Worm (Caenorhabditis elegans) whole organism, young adult: Measurements from ENCODE around the gene F59G1.4.

Experiments
- B0019.2 ChIP-seq: fragments of 200-800 bp; sonication (Bioruptor generic); conservative IDR thresholded peaks from 2 replicates; pipeline ENCODE4 v1.3.6; 2022; ENCODE audit warnings: missing genetic modification reagents, missing genetic modification characterization, missing compliant biosample characterization
- B0261.1 ChIP-seq: sonication (generic microtip); optimal IDR thresholded peaks from 2 replicates; lab custom pipeline; 2016; ENCODE audit warnings: mild to moderate bottlenecking, missing genetic modification characterization, moderate library complexity, missing compliant biosample characterization
- C06A6.2 ChIP-seq: fragments of 200-800 bp; sonication (Bioruptor generic); conservative IDR thresholded peaks from 2 replicates; pipeline ENCODE4 v1.3.6; 2022; ENCODE audit warnings: missing genetic modification characterization, missing compliant biosample characterization
- F23B12.7 ChIP-seq: sonication (generic microtip); optimal IDR thresholded peaks from 2 replicates; lab custom pipeline; 2017; ENCODE audit warnings: missing genetic modification characterization, mild to moderate bottlenecking, missing compliant biosample characterization, antibody characterized with exemption, moderate library complexity; ENCODE audit not compliant: insufficient read depth
- F33H1.4 ChIP-seq: fragments of 200-800 bp; sonication (Bioruptor generic); IDR thresholded peaks from 2 replicates; pipeline ENCODE4 v1.3.6; 2022; ENCODE audit warnings: missing genetic modification reagents, missing genetic modification characterization, missing compliant biosample characterization
- F49E8.2 ChIP-seq: sonication (generic microtip); optimal IDR thresholded peaks from 3 replicates; lab custom pipeline; 2017; ENCODE audit warnings: missing genetic modification characterization, mild to moderate bottlenecking, missing compliant biosample characterization, antibody characterized with exemption, moderate library complexity; ENCODE audit not compliant: insufficient read depth
- Y53G8AR.9 ChIP-seq: fragments of 200-800 bp; sonication (Bioruptor generic); conservative IDR thresholded peaks from 2 replicates; pipeline ENCODE4 v1.3.6; 2022; ENCODE audit warnings: missing genetic modification reagents, missing genetic modification characterization, missing compliant biosample characterization
- akir-1 ChIP-seq: fragments of 200-800 bp; sonication (Bioruptor generic); optimal IDR thresholded peaks from 2 replicates; lab custom pipeline; 2018; ENCODE audit warnings: mild to moderate bottlenecking, missing genetic modification characterization, moderate library complexity, missing compliant biosample characterization
- aptf-2 ChIP-seq: fragments of 200-800 bp; sonication (Bioruptor generic); conservative IDR thresholded peaks from 2 replicates; pipeline ENCODE4 v1.3.6; 2022; ENCODE audit warnings: missing genetic modification reagents, missing genetic modification characterization, missing compliant biosample characterization
- attf-5 ChIP-seq: fragments of 200-800 bp; sonication (Bioruptor generic); optimal IDR thresholded peaks from 2 replicates; lab custom pipeline; 2018; ENCODE audit warnings: mild to moderate bottlenecking, missing genetic modification characterization, missing compliant biosample characterization
- attf-6 ChIP-seq: fragments of 200-800 bp; sonication (Bioruptor generic); IDR thresholded peaks from 2 replicates; pipeline ENCODE4 v1.3.6; 2022; ENCODE audit warnings: missing genetic modification reagents, missing genetic modification characterization, missing compliant biosample characterization
- bed-2 ChIP-seq: fragments of 200-800 bp; sonication (Bioruptor generic); IDR thresholded peaks from 2 replicates; pipeline ENCODE4 v1.3.6; 2022; ENCODE audit warnings: missing genetic modification reagents, missing genetic modification characterization, missing compliant biosample characterization
- ccch-3 ChIP-seq: fragments of 200-800 bp; sonication (Bioruptor generic); optimal IDR thresholded peaks from 2 replicates; lab custom pipeline; 2018; ENCODE audit warnings: mild to moderate bottlenecking, missing genetic modification characterization, missing compliant biosample characterization
- cebp-1 ChIP-seq, 2 experiments: fragments of 200-800 bp in 1 of 2; sonication (Bioruptor generic) in 1 of 2; sonication (generic microtip) in 1 of 2; IDR thresholded peaks in 1 of 2; optimal IDR thresholded peaks in 1 of 2; 2 replicates each; pipeline versions ENCODE4 v1.3.6 to Lab custom; 2017 to 2022; ENCODE audit warnings: missing compliant biosample characterization in 2 of 2, missing genetic modification characterization in 2 of 2, mild to moderate bottlenecking in 1 of 2, missing genetic modification reagents in 1 of 2, moderate library complexity in 1 of 2
- cebp-2 ChIP-seq: fragments of 200-800 bp; sonication (Bioruptor generic); IDR thresholded peaks from 2 replicates; pipeline ENCODE4 v1.3.6; 2022; ENCODE audit warnings: missing genetic modification characterization, missing compliant biosample characterization
- ceh-100 ChIP-seq: fragments of 200-800 bp; sonication (Bioruptor generic); IDR thresholded peaks from 2 replicates; pipeline ENCODE4 v1.3.6; 2022; ENCODE audit warnings: missing genetic modification reagents, missing genetic modification characterization, missing compliant biosample characterization
- ceh-79 ChIP-seq: sonication (generic microtip); optimal IDR thresholded peaks from 2 replicates; lab custom pipeline; 2017; ENCODE audit warnings: mild to moderate bottlenecking, missing genetic modification characterization, missing compliant biosample characterization
- ceh-91 ChIP-seq: fragments of 200-800 bp; sonication (Bioruptor generic); IDR thresholded peaks from 2 replicates; pipeline ENCODE4 v1.3.6; 2022; ENCODE audit warnings: missing genetic modification reagents, missing genetic modification characterization, missing compliant biosample characterization
- dox-1 ChIP-seq: fragments of 200-800 bp; sonication (Bioruptor generic); IDR thresholded peaks from 2 replicates; pipeline ENCODE4 v1.3.6; 2022; ENCODE audit warnings: missing genetic modification reagents, missing genetic modification characterization, missing compliant biosample characterization
- dpl-1 ChIP-seq: fragments of 150-350 bp; optimal IDR thresholded peaks from 2 replicates; lab custom pipeline; 2014; ENCODE audit warnings: missing biosample characterization, missing genetic modification reagents, missing genetic modification characterization
- efl-1 ChIP-seq: fragments of 150-350 bp; optimal IDR thresholded peaks from 2 replicates; lab custom pipeline; 2014; ENCODE audit warnings: missing biosample characterization, missing genetic modification reagents, missing genetic modification characterization
- fkh-3 ChIP-seq: sonication (generic microtip); optimal IDR thresholded peaks from 2 replicates; lab custom pipeline; 2016; ENCODE audit warnings: mild to moderate bottlenecking, missing genetic modification characterization, missing compliant biosample characterization
- hsf-1 ChIP-seq: fragments of 200-800 bp; sonication (Bioruptor generic); IDR thresholded peaks from 2 replicates; pipeline ENCODE4 v1.3.6; 2022; ENCODE audit warnings: missing genetic modification reagents, missing genetic modification characterization, missing compliant biosample characterization
- let-526 ChIP-seq: fragments of 200-800 bp; sonication (Bioruptor generic); IDR thresholded peaks from 2 replicates; pipeline ENCODE4 v1.3.6; 2022; ENCODE audit warnings: missing genetic modification reagents, missing genetic modification characterization, missing compliant biosample characterization
- lin-54 ChIP-seq: fragments of 200-800 bp; sonication (Bioruptor generic); optimal IDR thresholded peaks from 2 replicates; lab custom pipeline; 2018; ENCODE audit warnings: mild to moderate bottlenecking, missing genetic modification characterization, missing compliant biosample characterization
- lir-1 ChIP-seq: fragments of 200-800 bp; sonication (Bioruptor generic); conservative IDR thresholded peaks from 2 replicates; pipeline ENCODE4 v1.3.6; 2022; ENCODE audit warnings: missing genetic modification reagents, missing genetic modification characterization, missing compliant biosample characterization
- lsl-1 ChIP-seq: fragments of 200-800 bp; sonication (Bioruptor generic); optimal IDR thresholded peaks from 2 replicates; lab custom pipeline; 2018; ENCODE audit warnings: mild to moderate bottlenecking, missing genetic modification characterization, moderate library complexity, missing compliant biosample characterization
- lsy-27 ChIP-seq: sonication (generic microtip); optimal IDR thresholded peaks from 2 replicates; lab custom pipeline; 2017; ENCODE audit warnings: missing genetic modification characterization, mild to moderate bottlenecking, missing compliant biosample characterization, antibody characterized with exemption, missing genotype, borderline replicate concordance; ENCODE audit not compliant: insufficient read depth
- madf-3 ChIP-seq: fragments of 200-800 bp; sonication (Bioruptor generic); IDR thresholded peaks from 2 replicates; pipeline ENCODE4 v1.3.6; 2022; ENCODE audit warnings: missing genetic modification reagents, missing genetic modification characterization, missing compliant biosample characterization
- madf-6 ChIP-seq: fragments of 200-800 bp; sonication (Bioruptor generic); IDR thresholded peaks from 2 replicates; pipeline ENCODE4 v1.3.6; 2022; ENCODE audit warnings: missing genetic modification reagents, missing genetic modification characterization, missing compliant biosample characterization
- madf-8 ChIP-seq: fragments of 200-800 bp; sonication (Bioruptor generic); conservative IDR thresholded peaks from 2 replicates; pipeline ENCODE4 v1.3.6; 2022; ENCODE audit warnings: missing genetic modification reagents, missing genetic modification characterization, missing compliant biosample characterization
- mcd-1 ChIP-seq: fragments of 200-800 bp; sonication (Bioruptor generic); IDR thresholded peaks from 2 replicates; pipeline ENCODE4 v1.3.6; 2022; ENCODE audit warnings: missing genetic modification reagents, missing genetic modification characterization, missing compliant biosample characterization
- mel-28 ChIP-seq: sonication (generic microtip); optimal IDR thresholded peaks from 2 replicates; lab custom pipeline; 2016; ENCODE audit warnings: borderline replicate concordance, mild to moderate bottlenecking, missing genetic modification characterization, missing compliant biosample characterization
- nhr-80 ChIP-seq: sonication (generic microtip); optimal IDR thresholded peaks from 2 replicates; lab custom pipeline; 2016; ENCODE audit warnings: missing genetic modification characterization, missing compliant biosample characterization
- repo-1 ChIP-seq: sonication (generic microtip); optimal IDR thresholded peaks from 2 replicates; lab custom pipeline; 2017; ENCODE audit warnings: mild to moderate bottlenecking, missing genetic modification characterization, missing compliant biosample characterization
- rpc-1 ChIP-seq, 2 experiments: fragments of 150-350 bp in 1 of 2; sonication (generic microtip) in 1 of 2; optimal IDR thresholded peaks; 2 replicates each; lab custom pipeline; 2014 to 2018; ENCODE audit warnings: missing biosample characterization in 1 of 2, missing genetic modification characterization in 1 of 2, missing genetic modification reagents in 1 of 2, missing genotype in 1 of 2
- sptf-2 ChIP-seq: fragments of 200-800 bp; sonication (Bioruptor generic); optimal IDR thresholded peaks from 2 replicates; lab custom pipeline; 2018; ENCODE audit warnings: mild to moderate bottlenecking, missing genetic modification characterization, missing compliant biosample characterization
- unc-62 ChIP-seq: fragments of 150-350 bp; optimal IDR thresholded peaks from 2 replicates; lab custom pipeline; 2014; ENCODE audit warnings: missing biosample characterization, missing genetic modification reagents, missing genetic modification characterization
- xnd-1 ChIP-seq: sonication (generic microtip); optimal IDR thresholded peaks from 2 replicates; lab custom pipeline; 2016; ENCODE audit warnings: missing genotype, missing genetic modification reagents, missing genetic modification characterization, missing compliant biosample characterization
- zfh-2 ChIP-seq: fragments of 200-800 bp; sonication (Bioruptor generic); conservative IDR thresholded peaks from 2 replicates; pipeline ENCODE4 v1.3.6; 2022; ENCODE audit warnings: missing genetic modification reagents, missing genetic modification characterization, missing compliant biosample characterization
- zim-3 ChIP-seq: sonication (generic microtip); optimal IDR thresholded peaks from 2 replicates; lab custom pipeline; 2017; ENCODE audit warnings: mild to moderate bottlenecking, missing genetic modification characterization, moderate library complexity, missing compliant biosample characterization
- ztf-28 ChIP-seq: fragments of 200-800 bp; sonication (Bioruptor generic); IDR thresholded peaks from 2 replicates; pipeline ENCODE4 v1.3.6; 2022; ENCODE audit warnings: missing genetic modification reagents, missing genetic modification characterization, missing compliant biosample characterization

Gene F59G1.4

DNA sequence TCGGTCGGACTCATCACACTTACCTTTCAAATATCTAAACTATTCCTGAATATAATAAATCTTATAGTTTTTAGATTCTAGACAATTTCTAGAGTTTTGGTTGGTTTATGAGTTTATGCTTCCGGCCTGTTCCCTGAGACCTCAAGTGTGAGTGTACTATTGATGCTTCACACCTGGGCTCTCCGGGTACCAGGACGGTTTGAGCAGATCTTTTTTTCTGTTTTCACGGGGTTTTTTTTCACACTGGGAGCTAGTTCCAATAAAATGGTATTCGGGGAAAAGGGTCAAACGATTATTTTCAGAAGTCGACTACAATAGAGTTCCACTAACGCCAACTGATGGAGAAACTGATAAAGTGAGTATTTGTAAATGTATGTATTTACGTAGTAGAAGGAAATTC is 6.2 kb downstream of the F59G1.4 start:
- no peak for TF ChIP-seq let-526 (GFP tag; lab: Robert Waterston, UW)
- TF ChIP-seq ceh-79 (tag; lab: Kevin White, UChicago) = no peak
- no peak for TF ChIP-seq cebp-2 (GFP tag; lab: Robert Waterston, UW)
- no peak for TF ChIP-seq hsf-1
- no peak for TF ChIP-seq fkh-3
- TF ChIP-seq nhr-80 (tag; lab: Kevin White, UChicago) = no peak
- TF ChIP-seq B0261.1 = no peak
- TF ChIP-seq F49E8.2 (tag; lab: Kevin White, UChicago) = no peak
- TF ChIP-seq lsy-27 = no peak
- TF ChIP-seq ccch-3 (GFP tag; lab: Kevin White, UChicago) = no peak
- TF ChIP-seq F33H1.4 (GFP tag; lab: Robert Waterston, UW) = no peak
- no peak for TF ChIP-seq Y53G8AR.9

- TF ChIP-seq zfh-2 (GFP tag; lab: Robert Waterston, UW) = no peak
- no peak for TF ChIP-seq lir-1 (GFP tag; lab: Robert Waterston, UW)
- TF ChIP-seq ztf-28 (GFP tag; lab: Robert Waterston, UW) = no peak
- no peak for TF ChIP-seq attf-6
- TF ChIP-seq mel-28 = no peak
- TF ChIP-seq, all 124 proteins: peak for 0
Measured at ce11 chrII:5904252-5904651, 8.3 kb downstream of the F59G1.4 start, which contains the start of gene tsp-18. tsp-18 (plus strand) TSS chrII:5904552.

- peak; percentile 76 for TF ChIP-seq madf-6 (GFP tag; lab: Robert Waterston, UW)
- no peak for TF ChIP-seq B0019.2 (GFP tag; lab: Robert Waterston, UW)
- no peak for TF ChIP-seq attf-6
- no peak for TF ChIP-seq repo-1 (tag; lab: Kevin White, UChicago)
- TF ChIP-seq ceh-91 (GFP tag; lab: Robert Waterston, UW) = peak; percentile 30; the same call in 1 of the 2 replicates
- TF ChIP-seq F33H1.4 (GFP tag; lab: Robert Waterston, UW) = peak; percentile 73
- TF ChIP-seq aptf-2 (GFP tag; lab: Robert Waterston, UW) = 0 out of 2 replicates have a peak, but pooled peaks have one; percentile 17
- TF ChIP-seq dox-1 (GFP tag; lab: Robert Waterston, UW) = no peak
- no peak for TF ChIP-seq akir-1 (GFP tag; lab: Kevin White, UChicago)
- no peak for TF ChIP-seq madf-3 (GFP tag; lab: Robert Waterston, UW)
- no peak for TF ChIP-seq sptf-2 (GFP tag; lab: Kevin White, UChicago)
- peak; percentile 34 for TF ChIP-seq dpl-1 (GFP tag; lab: Kevin White, UChicago)
- no peak for TF ChIP-seq C06A6.2
- peak; percentile 66 for TF ChIP-seq efl-1 (GFP tag; lab: Kevin White, UChicago)
- TF ChIP-seq madf-8 (GFP tag; lab: Robert Waterston, UW) = peak; percentile 64
- TF ChIP-seq rpc-1 (optimal IDR thresholded peaks at IDR 0.05; lab: Kevin White, UChicago) = no peak
- no peak for TF ChIP-seq rpc-1 (tag; optimal IDR thresholded peaks at IDR 0.05; lab: Kevin White, UChicago)
- peak; percentile 64 for TF ChIP-seq lsl-1 (GFP tag; lab: Kevin White, UChicago)
Measured at ce11 chrII:5906274-5906673, 10.3 kb downstream of the F59G1.4 start, which contains the start of gene F59G1.8. F59G1.8 (plus strand) TSS chrII:5906566.

DNA sequence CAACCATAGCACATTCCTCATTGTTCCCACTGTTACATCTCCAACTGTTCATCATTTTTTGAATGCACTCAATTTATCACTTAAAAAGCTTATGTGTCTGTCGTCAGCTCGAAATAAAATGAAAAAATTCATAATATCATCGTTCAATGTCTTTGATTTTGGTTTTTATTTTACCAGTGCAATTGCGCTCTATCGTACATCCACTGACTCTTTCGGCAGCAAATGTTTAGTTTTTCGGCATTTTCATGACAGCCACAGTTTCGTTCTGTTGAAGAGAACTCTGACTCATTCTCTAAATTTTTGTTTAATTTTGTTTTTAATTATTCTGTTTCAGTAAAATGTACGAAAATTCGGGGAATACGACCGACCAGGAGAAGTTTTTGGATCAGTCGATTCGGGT is 11.5 kb downstream of the F59G1.4 start, which contains the start of gene vps-35:
vps-35 (plus strand) TSS at position 335 of the 400 bp plus-strand sequence.
- 0 out of 2 replicates have a peak, but pooled peaks have one; percentile 8 for TF ChIP-seq madf-6 (GFP tag; lab: Robert Waterston, UW)
- TF ChIP-seq F23B12.7 (tag; lab: Kevin White, UChicago) = peak; percentile 81
- TF ChIP-seq nhr-80 (tag; lab: Kevin White, UChicago) = peak; percentile 71
- TF ChIP-seq lin-54 (GFP tag; lab: Kevin White, UChicago) = peak; percentile 30
- no peak for TF ChIP-seq unc-62
- peak; percentile 63 for TF ChIP-seq attf-5 (GFP tag; lab: Kevin White, UChicago)
- TF ChIP-seq dox-1 (GFP tag; lab: Robert Waterston, UW) = peak; percentile 54
- TF ChIP-seq bed-2 (GFP tag; lab: Robert Waterston, UW) = no peak
- TF ChIP-seq B0019.2 (GFP tag; lab: Robert Waterston, UW) = no peak
- TF ChIP-seq xnd-1 (tag; lab: Kevin White, UChicago) = no peak
- TF ChIP-seq mcd-1 = peak; percentile 82
- 0 out of 2 replicates have a peak, but pooled peaks have one; percentile 14 for TF ChIP-seq ceh-100 (GFP tag; lab: Robert Waterston, UW)
- no peak for TF ChIP-seq zim-3
- no peak for TF ChIP-seq cebp-1 (GFP tag; IDR thresholded peaks at IDR 0.05; lab: Robert Waterston, UW)
- TF ChIP-seq cebp-1 (tag; optimal IDR thresholded peaks at IDR 0.05; lab: Kevin White, UChicago) = peak; percentile 34
